Comparison of ENCODE assay signal across 1 fruit fly cellular context in the genomic region with DNA sequence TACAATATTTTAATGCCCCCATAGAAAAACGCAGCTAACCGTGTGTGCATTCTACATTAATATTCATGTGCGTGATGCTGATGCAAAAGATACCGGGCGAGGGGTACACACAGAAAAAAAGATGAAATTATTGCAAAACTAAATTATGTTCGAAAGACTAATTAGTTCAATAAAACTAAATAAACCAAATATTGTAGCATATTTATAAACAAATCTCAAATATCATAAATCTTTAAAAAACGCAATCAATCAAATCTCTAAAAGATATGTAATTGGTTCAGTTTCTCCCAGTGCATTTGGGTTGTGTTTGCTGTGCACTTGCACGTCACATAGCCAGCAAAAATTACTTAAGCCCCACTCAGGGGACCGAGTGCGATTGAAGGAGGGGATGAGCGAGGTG.
TF ChIP-seq lines count a peak whose summit lies in the region.

No protein-coding gene starts in this region.

TF ChIP-seq in whole organism, prepupa, 60 proteins besides CTCF, POLR2A, EP300 and RAD21 (continued from another document):
- TF ChIP-seq CG10631 (GFP tag; optimal IDR thresholded peaks at IDR 0.05; lab: Kevin White, UChicago) (peak; percentile 52), CG8119 (GFP tag; IDR thresholded peaks at IDR 0.05; lab: Robert Waterston, UW) (peak; percentile 74), topi (GFP tag; optimal IDR thresholded peaks at IDR 0.05; lab: Kevin White, UChicago) (no peak), dsx (GFP tag; optimal IDR thresholded peaks at IDR 0.05; lab: Kevin White, UChicago; ENCODE audit: poor library complexity, severe bottlenecking) (peak; percentile 20), Eip78C (GFP tag; lab: Kevin White, UChicago) (peak; percentile 72), eg (GFP tag; IDR thresholded peaks at IDR 0.05; lab: Robert Waterston, UW) (peak; percentile 27; the same call in 1 of the 3 replicates), Blimp-1 (GFP tag; optimal IDR thresholded peaks at IDR 0.05; lab: Kevin White, UChicago) (no peak), OdsH (GFP tag; optimal IDR thresholded peaks at IDR 0.05; lab: Kevin White, UChicago) (peak; percentile 55), CG8632 (GFP tag; optimal IDR thresholded peaks at IDR 0.05; lab: Kevin White, UChicago) (peak; percentile 25), Eip75B (GFP tag; optimal IDR thresholded peaks at IDR 0.05; lab: Kevin White, UChicago) (peak; percentile 17), CG1621 (tag; optimal IDR thresholded peaks at IDR 0.05; lab: Kevin White, UChicago) (no peak), pdm3 (GFP tag; optimal IDR thresholded peaks at IDR 0.05; lab: Kevin White, UChicago) (peak; percentile 18), CG6276 (GFP tag; optimal IDR thresholded peaks at IDR 0.05; lab: Kevin White, UChicago) (peak; percentile 38), CG31627 (GFP tag; optimal IDR thresholded peaks at IDR 0.05; lab: Kevin White, UChicago) (no peak), lz (GFP tag; optimal IDR thresholded peaks at IDR 0.05; lab: Kevin White, UChicago) (no peak), net (GFP tag; optimal IDR thresholded peaks at IDR 0.05; lab: Kevin White, UChicago) (peak; percentile 22), CG4318 (GFP tag; optimal IDR thresholded peaks at IDR 0.05; lab: Kevin White, UChicago) (peak; percentile 35), Hr4 (GFP tag; optimal IDR thresholded peaks at IDR 0.05; lab: Kevin White, UChicago) (peak; percentile 63), ss (GFP tag; optimal IDR thresholded peaks at IDR 0.05; lab: Kevin White, UChicago) (peak; percentile 18 to 26), achi (GFP tag; optimal IDR thresholded peaks at IDR 0.05; lab: Kevin White, UChicago) (peak; percentile 31)
